Worm (Caenorhabditis elegans) whole organism, early embryonic: Measurements from ENCODE around the gene T22B2.3.

Experiments used
- F13C5.2 ChIP-seq: sonication (generic microtip); optimal IDR thresholded peaks from 2 replicates; lab custom pipeline; 2017; ENCODE audit warnings: mild to moderate bottlenecking, missing genetic modification characterization, inconsistent platforms, missing compliant biosample characterization
- aly-1 ChIP-seq: sonication (generic microtip); optimal IDR thresholded peaks from 2 replicates; lab custom pipeline; 2016; ENCODE audit warnings: missing genetic modification characterization, missing compliant biosample characterization
- ama-1 ChIP-seq: fragments of 150-350 bp; optimal IDR thresholded peaks from 2 replicates; lab custom pipeline; 2014
- ceh-13 ChIP-seq: fragments of 200-800 bp; sonication (Bioruptor generic); optimal IDR thresholded peaks from 2 replicates; lab custom pipeline; 2018; ENCODE audit warnings: mild to moderate bottlenecking, missing genetic modification characterization, missing compliant biosample characterization
- ceh-36 ChIP-seq: sonication (generic microtip); optimal IDR thresholded peaks from 2 replicates; lab custom pipeline; 2016; ENCODE audit warnings: missing genetic modification characterization, inconsistent platforms, missing compliant biosample characterization
- ets-7 ChIP-seq: sonication (generic microtip); optimal IDR thresholded peaks from 2 replicates; lab custom pipeline; 2016; ENCODE audit warnings: missing genotype, missing genetic modification characterization, missing compliant biosample characterization
- flt-1 ChIP-seq: fragments of 200-800 bp; sonication (Bioruptor generic); IDR thresholded peaks from 2 replicates; pipeline ENCODE4 v1.3.6; 2022; ENCODE audit warnings: missing genetic modification characterization, missing compliant biosample characterization
- hmbx-1 ChIP-seq: sonication (generic microtip); optimal IDR thresholded peaks from 2 replicates; lab custom pipeline; 2016; ENCODE audit warnings: mild to moderate bottlenecking, missing genetic modification characterization, missing compliant biosample characterization
- hmg-4 ChIP-seq: fragments of 200-800 bp; sonication (Bioruptor generic); optimal IDR thresholded peaks from 2 replicates; lab custom pipeline; 2018; ENCODE audit warnings: mild to moderate bottlenecking, missing genetic modification characterization, missing compliant biosample characterization
- pes-1 ChIP-seq: fragments of 200-800 bp; sonication (Bioruptor generic); IDR thresholded peaks from 2 replicates; pipeline ENCODE4 v1.3.6; 2022; ENCODE audit warnings: missing genetic modification reagents, missing genetic modification characterization, missing compliant biosample characterization
- tbx-11 ChIP-seq: fragments of 200-800 bp; sonication (Bioruptor generic); IDR thresholded peaks from 2 replicates; pipeline ENCODE4 v1.3.6; 2022; ENCODE audit warnings: missing genetic modification characterization, missing compliant biosample characterization
- tbx-37 ChIP-seq: fragments of 200-800 bp; sonication (Bioruptor generic); conservative IDR thresholded peaks from 2 replicates; pipeline ENCODE4 v1.3.6; 2022; ENCODE audit warnings: missing genetic modification reagents, missing genetic modification characterization, missing compliant biosample characterization

ce11 chrX:3920747-3921146 is 3.6 kb downstream of the T22B2.3 start:
- TF ChIP-seq ama-1, result no peak
- TF ChIP-seq tbx-37 (GFP tag; lab: Robert Waterston, UW), result no peak
- no peak for TF ChIP-seq flt-1 (GFP tag; lab: Robert Waterston, UW)
- no peak for TF ChIP-seq hmbx-1
- no peak for TF ChIP-seq F13C5.2 (tag; lab: Kevin White, UChicago)
- TF ChIP-seq tbx-11 (GFP tag; lab: Robert Waterston, UW), result no peak
- no peak for TF ChIP-seq ets-7
- TF ChIP-seq pes-1 (GFP tag; lab: Robert Waterston, UW), result no peak
- no peak for TF ChIP-seq ceh-13 (GFP tag; lab: Kevin White, UChicago)
- no peak for TF ChIP-seq ceh-36 (tag; lab: Kevin White, UChicago)
- no peak for TF ChIP-seq hmg-4 (GFP tag; lab: Kevin White, UChicago)
- no peak for TF ChIP-seq aly-1 (tag; lab: Kevin White, UChicago)
